Worm (Caenorhabditis elegans): ENCODE results near the gene str-3.

The str-3 gene

ce11 chrIV:11094052-11094451, 6.1 kb downstream of the str-3 start:
- TF ChIP-seq dao-5 (tag; optimal IDR thresholded peaks at IDR 0.05), result no peak
- no peak for TF ChIP-seq him-1 (tag; optimal IDR thresholded peaks at IDR 0.05)
- no peak for TF ChIP-seq W03F9.2 (tag; optimal IDR thresholded peaks at IDR 0.05)

- TF ChIP-seq dao-5 (tag; optimal IDR thresholded peaks at IDR 0.05), result no peak
Observed at ce11 chrIV:11092502-11093080, 7.6 kb downstream of the str-3 start, which contains the start of gene bcc-1. bcc-1 (minus strand) TSS chrIV:11092552.

- no peak for TF ChIP-seq dao-5 (tag; optimal IDR thresholded peaks at IDR 0.05)
Observed at ce11 chrIV:11089527-11089926, 10.6 kb downstream of the str-3 start, which contains the start of gene M7.7. M7.7 (plus strand) TSS chrIV:11089827.

ce11 chrIV:11083609-11084008, 16.6 kb downstream of the str-3 start, which contains the start of gene klc-1:
klc-1 (plus strand) TSS chrIV:11083735.
- TF ChIP-seq dao-5 (tag; optimal IDR thresholded peaks at IDR 0.05) (no peak), him-1 (tag; optimal IDR thresholded peaks at IDR 0.05) (no peak), W03F9.2 (tag; optimal IDR thresholded peaks at IDR 0.05) (no peak)

- peak; percentile 52 for TF ChIP-seq dao-5 (tag; optimal IDR thresholded peaks at IDR 0.05)
- peak; percentile 70 for TF ChIP-seq W03F9.2 (tag; optimal IDR thresholded peaks at IDR 0.05)
- peak; percentile 90 for TF ChIP-seq him-1 (tag; optimal IDR thresholded peaks at IDR 0.05)
Observed at ce11 chrIV:11082789-11083235, 17.4 kb downstream of the str-3 start.

- TF ChIP-seq him-1 (tag; optimal IDR thresholded peaks at IDR 0.05) (no peak), W03F9.2 (tag; optimal IDR thresholded peaks at IDR 0.05) (no peak), dao-5 (tag; optimal IDR thresholded peaks at IDR 0.05) (no peak)
Observed at ce11 chrIV:11082153-11082552, 18.0 kb downstream of the str-3 start, which contains the start of gene let-70. let-70 (minus strand) TSS chrIV:11082253.

- TF ChIP-seq dao-5 (tag; optimal IDR thresholded peaks at IDR 0.05) (no peak), him-1 (tag; optimal IDR thresholded peaks at IDR 0.05) (no peak), W03F9.2 (tag; optimal IDR thresholded peaks at IDR 0.05) (no peak)
Observed at ce11 chrIV:11080823-11081285, 19.3 kb downstream of the str-3 start, which contains the start of gene atg-7. atg-7 (minus strand) TSS chrIV:11081055.

ce11 chrIV:11078482-11078881, 21.7 kb downstream of the str-3 start, which contains the start of gene Y5F2A.4:
Y5F2A.4 (minus strand) TSS chrIV:11078582.
- TF ChIP-seq him-1 (tag; optimal IDR thresholded peaks at IDR 0.05), result no peak
- no peak for TF ChIP-seq dao-5 (tag; optimal IDR thresholded peaks at IDR 0.05)
- no peak for TF ChIP-seq W03F9.2 (tag; optimal IDR thresholded peaks at IDR 0.05)

- TF ChIP-seq him-1 (tag; optimal IDR thresholded peaks at IDR 0.05) (no peak), dao-5 (tag; optimal IDR thresholded peaks at IDR 0.05) (no peak), W03F9.2 (tag; optimal IDR thresholded peaks at IDR 0.05) (no peak)
Observed at ce11 chrIV:11068314-11068713, 31.9 kb downstream of the str-3 start.

- TF ChIP-seq W03F9.2 (tag; optimal IDR thresholded peaks at IDR 0.05) (no peak), dao-5 (tag; optimal IDR thresholded peaks at IDR 0.05) (no peak), him-1 (tag; optimal IDR thresholded peaks at IDR 0.05) (no peak)
Observed at ce11 chrIV:11067003-11067402, 33.2 kb downstream of the str-3 start, which contains the start of gene ttr-17. ttr-17 (minus strand) TSS chrIV:11067026.

- TF ChIP-seq W03F9.2 (tag; optimal IDR thresholded peaks at IDR 0.05) (no peak), him-1 (tag; optimal IDR thresholded peaks at IDR 0.05) (no peak), dao-5 (tag; optimal IDR thresholded peaks at IDR 0.05) (no peak)
Observed at ce11 chrIV:11063962-11064361, 36.2 kb downstream of the str-3 start, which contains the start of gene ttr-16. ttr-16 (minus strand) TSS chrIV:11064137.

- TF ChIP-seq him-1 (tag; optimal IDR thresholded peaks at IDR 0.05), result no peak
- no peak for TF ChIP-seq W03F9.2 (tag; optimal IDR thresholded peaks at IDR 0.05)
- TF ChIP-seq dao-5 (tag; optimal IDR thresholded peaks at IDR 0.05), result no peak
Observed at ce11 chrIV:11062984-11063613, 37.1 kb downstream of the str-3 start.

ce11 chrIV:11053652-11054317, 46.4 kb downstream of the str-3 start, which contains the start of the genes F36H1.12 and lin-3:
F36H1.12 (minus strand) TSS chrIV:11053702.
lin-3 (plus strand) TSS chrIV:11054308.
- TF ChIP-seq W03F9.2 (tag; optimal IDR thresholded peaks at IDR 0.05), result no peak
- no peak for TF ChIP-seq him-1 (tag; optimal IDR thresholded peaks at IDR 0.05)
- TF ChIP-seq dao-5 (tag; optimal IDR thresholded peaks at IDR 0.05), result no peak

ce11 chrIV:11051963-11052362, 48.2 kb downstream of the str-3 start:
- TF ChIP-seq him-1 (tag; optimal IDR thresholded peaks at IDR 0.05), result no peak
- no peak for TF ChIP-seq dao-5 (tag; optimal IDR thresholded peaks at IDR 0.05)
- TF ChIP-seq W03F9.2 (tag; optimal IDR thresholded peaks at IDR 0.05), result no peak
